Worm (Caenorhabditis elegans) whole organism, L4 larva: Measurements from ENCODE around the gene C09G12.17.

Experiments
- egl-27 ChIP-seq: sonication (generic microtip); optimal IDR thresholded peaks from 3 replicates; lab custom pipeline; 2017; ENCODE audit warnings: missing biosample characterization, missing genetic modification reagents, missing genetic modification characterization
- nhr-25 ChIP-seq: sonication (generic microtip); optimal IDR thresholded peaks from 2 replicates; lab custom pipeline; 2017; ENCODE audit warnings: missing genetic modification characterization, mild to moderate bottlenecking, missing compliant biosample characterization, antibody characterized with exemption, moderate library complexity, borderline replicate concordance; ENCODE audit not compliant: insufficient read depth
- snpc-4 ChIP-seq: fragments of 150-350 bp; optimal IDR thresholded peaks from 2 replicates; lab custom pipeline; 2014; ENCODE audit warnings: missing biosample characterization, missing genetic modification characterization
- unc-62 ChIP-seq, 3 experiments: fragments of 150-350 bp in 1 of 3; sonication (generic microtip); optimal IDR thresholded peaks in 2 of 3; peaks in 1 of 3; 1 replicate in 1 of 3; 2 replicates in 2 of 3; lab custom pipeline; 2014 to 2017; ENCODE audit warnings: missing biosample characterization in 3 of 3, missing genetic modification characterization in 3 of 3, missing genetic modification reagents in 3 of 3, missing genotype in 1 of 3

DNA sequence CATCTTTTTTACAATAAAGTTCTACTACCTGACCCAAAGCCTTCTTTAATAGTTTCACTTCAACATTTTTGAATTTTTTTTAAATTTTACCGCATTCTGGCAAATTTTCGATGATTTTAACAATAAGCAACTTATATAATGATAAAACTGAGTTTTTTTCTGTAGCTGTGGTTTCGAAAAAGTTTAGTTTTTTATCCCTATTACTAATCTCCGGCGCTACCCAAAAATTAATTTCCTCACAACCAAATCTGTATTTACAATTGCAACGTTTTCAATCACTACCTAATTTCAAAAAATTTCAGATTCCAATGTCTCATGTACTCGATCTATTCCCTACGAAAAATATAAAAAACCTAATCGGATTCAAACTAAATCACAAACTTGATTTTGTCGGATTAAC, 29.1 kb downstream of the C09G12.17 start, which contains the start of gene F58E2.3:
- TF ChIP-seq egl-27 (tag; lab: Kevin White, UChicago) (no peak), snpc-4 (tag; lab: Kevin White, UChicago) (no peak), unc-62 (GFP tag; optimal IDR thresholded peaks at IDR 0.05 in 1 of 2; lab: Kevin White, UChicago) (no peak), unc-62 (tag; optimal IDR thresholded peaks at IDR 0.05; lab: Kevin White, UChicago) (no peak), nhr-25 (tag; lab: Kevin White, UChicago) (no peak)
